Fruit fly (Drosophila melanogaster) whole organism, adult: ENCODE results near the gene CG14195.

Source experiments
- CG14711 ChIP-seq: fragments of 200-800 bp; sonication (Bioruptor generic); optimal IDR thresholded peaks from 2 replicates; lab custom pipeline; 2018; ENCODE audit warnings: missing biosample characterization, mild to moderate bottlenecking, missing genetic modification characterization, moderate library complexity
- CG1620 ChIP-seq: fragments of 200-800 bp; sonication (Bioruptor generic); optimal IDR thresholded peaks from 2 replicates; lab custom pipeline; 2016; ENCODE audit warnings: missing biosample characterization, missing genetic modification characterization
- CG7045 ChIP-seq: fragments of 200-800 bp; sonication (Bioruptor generic); optimal IDR thresholded peaks from 2 replicates; lab custom pipeline; 2017; ENCODE audit warnings: missing biosample characterization, mild to moderate bottlenecking, missing genetic modification characterization
- cnc ChIP-seq, 2 experiments: fragments of >200 bp; optimal IDR thresholded peaks; 2 replicates each; lab custom pipeline; 2017
- kay ChIP-seq: fragments of 200-800 bp; sonication (Bioruptor generic); peaks from one replicate; lab custom pipeline; 2016; ENCODE audit warnings: missing biosample characterization, missing genetic modification characterization, borderline replicate concordance
- toe ChIP-seq: fragments of 200-800 bp; sonication (Bioruptor generic); optimal IDR thresholded peaks from 2 replicates; lab custom pipeline; 2016; ENCODE audit warnings: missing biosample characterization, missing genetic modification characterization

DNA sequence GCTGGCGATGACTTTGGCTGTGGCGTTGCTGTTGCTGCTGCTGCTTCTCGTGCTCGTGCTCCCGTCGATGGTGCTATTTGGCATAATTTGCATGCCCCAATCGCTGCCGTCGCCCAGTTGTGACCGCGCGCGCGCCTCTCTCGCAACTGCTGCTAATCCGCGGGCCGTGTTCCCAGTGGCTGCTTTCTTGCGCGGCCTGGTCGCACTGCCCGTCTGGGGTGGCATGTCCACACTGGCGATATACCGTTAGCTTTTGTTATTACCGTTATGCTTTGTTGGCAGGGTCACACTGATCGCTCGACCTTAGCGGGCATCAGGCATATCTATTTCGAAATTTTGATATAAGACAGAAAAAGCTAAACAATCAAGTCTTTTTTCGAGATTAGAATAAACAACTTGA lies 10.3 kb downstream of the CG14195 start, which contains the start of gene CG7990:
- TF ChIP-seq CG14711 (tag; lab: Kevin White, UChicago) (no peak), CG1620 (GFP tag; lab: Kevin White, UChicago) (no peak), toe (GFP tag; lab: Kevin White, UChicago) (no peak), cnc (optimal IDR thresholded peaks at IDR 0.05; lab: Kevin White, UChicago) (no peak), kay (no peak), CG7045 (GFP tag; lab: Kevin White, UChicago) (no peak)
